Worm (Caenorhabditis elegans): ENCODE data around the gene Y39A3A.4.

Y39A3A.4 gene

DNA sequence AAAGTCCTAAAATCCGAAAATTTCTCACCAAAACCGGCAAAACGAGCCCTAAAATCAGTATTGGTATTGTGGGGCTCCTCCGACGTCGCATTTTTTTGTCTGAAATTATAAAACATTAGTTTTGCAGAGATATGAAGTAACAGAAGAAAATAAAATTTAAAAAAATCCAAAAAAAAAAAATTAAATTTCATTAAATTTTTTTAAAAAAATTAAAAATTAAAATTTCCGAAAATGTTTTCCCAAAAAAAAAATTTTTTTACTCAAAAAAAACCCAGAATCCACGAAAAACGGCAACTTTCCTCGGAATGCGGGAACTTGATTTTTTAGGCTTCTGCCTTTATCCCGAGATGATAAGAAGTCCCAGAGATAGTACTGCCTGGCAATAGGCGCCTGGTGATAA, 28.5 kb downstream of the Y39A3A.4 start, which contains the start of gene dpy-1 (continued):
- no peak for TF ChIP-seq T07F8.4 (tag; optimal IDR thresholded peaks at IDR 0.05)

DNA sequence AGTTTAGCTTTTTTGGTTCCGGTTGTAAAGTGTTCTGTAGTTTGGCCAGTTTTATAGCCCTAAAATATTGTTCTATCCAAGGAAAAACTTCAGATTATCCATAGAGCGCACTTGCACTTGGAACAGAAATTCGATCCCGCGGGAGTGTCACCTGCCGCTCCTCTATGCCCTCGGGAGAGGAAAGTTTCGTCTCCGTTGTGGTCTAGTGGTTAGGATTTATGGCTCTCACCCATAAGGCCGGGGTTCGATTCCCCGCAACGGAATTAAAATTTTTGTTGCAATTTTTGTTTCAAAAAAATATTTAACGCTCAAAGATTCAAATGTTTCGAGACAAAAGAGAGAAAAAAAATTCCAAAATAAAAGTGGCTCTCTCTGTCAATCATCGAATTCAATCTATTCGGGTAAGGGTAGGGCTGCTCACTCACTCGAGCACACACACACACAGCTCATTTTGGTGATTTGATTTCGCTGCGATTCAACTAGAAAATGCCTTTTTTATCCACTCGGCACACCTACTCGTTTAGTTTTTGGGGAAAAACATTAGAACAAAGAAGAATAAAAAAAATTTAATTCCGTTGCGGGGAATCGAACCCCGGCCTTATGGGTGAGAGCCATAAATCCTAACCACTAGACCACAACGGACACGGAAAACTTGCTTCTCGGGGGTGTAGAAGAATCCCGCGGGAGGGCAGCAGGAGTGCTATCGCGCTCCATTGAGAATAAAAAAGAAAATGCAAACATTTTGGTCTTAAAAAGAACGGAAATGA, 43.9 kb downstream of the Y39A3A.4 start:
- TF ChIP-seq sdz-38 (tag; optimal IDR thresholded peaks at IDR 0.05) (no peak), ceh-91 (GFP tag; IDR thresholded peaks at IDR 0.05) (peak; percentile 23; the same call in 1 of the 2 replicates), lag-1 (GFP tag; IDR thresholded peaks at IDR 0.05) (no peak), aptf-2 (GFP tag; conservative IDR thresholded peaks at IDR 0.05) (0 out of 2 replicates have a peak, but pooled peaks have one; percentile 33), Y53F4B.3 (GFP tag; IDR thresholded peaks at IDR 0.05) (peak; percentile 23; the same call in 1 of the 2 replicates), atf-7 (tag; optimal IDR thresholded peaks at IDR 0.05) (no peak), lsl-1 (GFP tag; optimal IDR thresholded peaks at IDR 0.05) (peak; percentile 26), F10E7.11 (tag; optimal IDR thresholded peaks at IDR 0.05) (no peak), F33H1.4 (GFP tag; IDR thresholded peaks at IDR 0.05) (peak; percentile 45), cebp-2 (GFP tag; IDR thresholded peaks at IDR 0.05) (0 out of 2 replicates have a peak, but pooled peaks have one; percentile 31), egl-18 (GFP tag; IDR thresholded peaks at IDR 0.05) (no peak), ceh-100 (GFP tag; IDR thresholded peaks at IDR 0.05) (peak; percentile 21; the same call in 1 of the 2 replicates), D2030.7 (GFP tag; IDR thresholded peaks at IDR 0.05) (peak; percentile 81), bed-2 (GFP tag; IDR thresholded peaks at IDR 0.05) (no peak), F57C9.4 (tag; optimal IDR thresholded peaks at IDR 0.05) (no peak), let-526 (GFP tag; IDR thresholded peaks at IDR 0.05) (no peak), ztf-22 (GFP tag; optimal IDR thresholded peaks at IDR 0.05) (peak; percentile 11), F37B4.10 (GFP tag; IDR thresholded peaks at IDR 0.05) (0 out of 2 replicates have a peak, but pooled peaks have one; percentile 15), K11D2.4 (GFP tag; IDR thresholded peaks at IDR 0.05) (no peak; the same call in 1 of the 2 replicates), nfyb-1 (GFP tag; IDR thresholded peaks at IDR 0.05) (peak; percentile 39; the same call in 1 of the 2 replicates), B0336.3 (GFP tag; IDR thresholded peaks at IDR 0.05) (peak; percentile 9; the same call in 1 of the 2 replicates), Y56A3A.18 (GFP tag; IDR thresholded peaks at IDR 0.05) (peak; percentile 71), ceh-27 (GFP tag; optimal IDR thresholded peaks at IDR 0.05) (peak; percentile 28), snpc-3.4 (tag; optimal IDR thresholded peaks at IDR 0.05) (peak; percentile 68), rcor-1 (GFP tag; IDR thresholded peaks at IDR 0.05) (peak; percentile 61), mel-28 (tag; optimal IDR thresholded peaks at IDR 0.05; ENCODE audit: borderline replicate concordance) (no peak), ccch-3 (GFP tag; optimal IDR thresholded peaks at IDR 0.05) (no peak), B0035.1 (tag; optimal IDR thresholded peaks at IDR 0.05) (no peak), F49E8.2 (tag; optimal IDR thresholded peaks at IDR 0.05; ENCODE audit: insufficient read depth) (no peak), gei-17 (GFP tag; optimal IDR thresholded peaks at IDR 0.05) (no peak), rec-8 (tag; optimal IDR thresholded peaks at IDR 0.05) (peak in 1 of 2 experiments; percentile 41), cebp-1 (GFP tag; IDR thresholded peaks at IDR 0.05) (0 out of 2 replicates have a peak, but pooled peaks have one; percentile 17), cebp-1 (tag; optimal IDR thresholded peaks at IDR 0.05) (peak; percentile 23), mcd-1 (GFP tag; IDR thresholded peaks at IDR 0.05) (peak; percentile 97), repo-1 (tag; optimal IDR thresholded peaks at IDR 0.05) (peak; percentile 35), egl-44 (GFP tag; IDR thresholded peaks at IDR 0.05) (peak; percentile 60; the same call in 1 of the 2 replicates), hsf-1 (GFP tag; IDR thresholded peaks at IDR 0.05) (no peak), egrh-3 (GFP tag; IDR thresholded peaks at IDR 0.05) (no peak), nfya-2 (GFP tag; IDR thresholded peaks at IDR 0.05) (no peak), attf-3 (GFP tag; conservative IDR thresholded peaks at IDR 0.05) (peak; percentile 60), mes-4 (tag; optimal IDR thresholded peaks at IDR 0.05) (no peak), rpc-1 (optimal IDR thresholded peaks at IDR 0.05) (peak; percentile 62), rpc-1 (tag; optimal IDR thresholded peaks at IDR 0.05) (peak; percentile 90), die-1 (tag; optimal IDR thresholded peaks at IDR 0.05) (peak; percentile 68)

All from whole organism, young adult.